Worm (Caenorhabditis elegans) whole organism, L3 larva: ENCODE results near the gene clec-117.
A peak's percentile ranks its signal among the peaks of the same experiment; 100 is the strongest.

ENCODE experiments used
- R02D3.7 ChIP-seq: fragments of 150-350 bp; optimal IDR thresholded peaks from 2 replicates; lab custom pipeline; 2014; ENCODE audit warnings: missing biosample characterization, missing genetic modification characterization
- ZK546.5 ChIP-seq: sonication (generic microtip); optimal IDR thresholded peaks from 2 replicates; lab custom pipeline; 2017; ENCODE audit warnings: missing biosample characterization, missing genetic modification characterization
- aly-2 ChIP-seq: fragments of 150-350 bp; optimal IDR thresholded peaks from 2 replicates; lab custom pipeline; 2014; ENCODE audit warnings: missing biosample characterization, missing genetic modification characterization
- ama-1 ChIP-seq: fragments of 150-350 bp; optimal IDR thresholded peaks from 2 replicates; lab custom pipeline; 2018
- ceh-16 ChIP-seq: sonication (generic microtip); optimal IDR thresholded peaks from 2 replicates; lab custom pipeline; 2017; ENCODE audit warnings: missing biosample characterization, missing genetic modification characterization
- ceh-28 ChIP-seq: fragments of 150-350 bp; optimal IDR thresholded peaks from 2 replicates; lab custom pipeline; 2014; ENCODE audit warnings: missing biosample characterization, missing genetic modification reagents, missing genetic modification characterization
- ceh-82 ChIP-seq: fragments of 150-350 bp; optimal IDR thresholded peaks from 2 replicates; lab custom pipeline; 2014; ENCODE audit warnings: missing biosample characterization, missing genetic modification characterization
- ceh-9 ChIP-seq: sonication (generic microtip); optimal IDR thresholded peaks from 2 replicates; lab custom pipeline; 2018; ENCODE audit warnings: missing biosample characterization, missing genetic modification characterization
- daf-12 ChIP-seq: fragments of 150-350 bp; optimal IDR thresholded peaks from 2 replicates; lab custom pipeline; 2014; ENCODE audit warnings: missing biosample characterization, missing genetic modification reagents, missing genetic modification characterization
- egl-27 ChIP-seq: sonication (generic microtip); optimal IDR thresholded peaks from 4 replicates; lab custom pipeline; 2017; ENCODE audit warnings: missing biosample characterization, missing genetic modification reagents, missing genetic modification characterization
- egl-5 ChIP-seq: fragments of 150-350 bp; optimal IDR thresholded peaks from 2 replicates; lab custom pipeline; 2017; ENCODE audit warnings: missing biosample characterization, missing genetic modification reagents, missing genetic modification characterization, inconsistent platforms
- elt-1 ChIP-seq: fragments of 150-350 bp; optimal IDR thresholded peaks from 2 replicates; lab custom pipeline; 2014; ENCODE audit warnings: missing biosample characterization, missing genetic modification characterization
- elt-2 ChIP-seq: sonication (generic microtip); optimal IDR thresholded peaks from 2 replicates; lab custom pipeline; 2016; ENCODE audit warnings: missing genetic modification reagents, mild to moderate bottlenecking, missing genetic modification characterization, missing compliant biosample characterization
- elt-3 ChIP-seq, 3 experiments: fragments of 150-350 bp in 1 of 3; sonication (generic microtip) in 2 of 3; optimal IDR thresholded peaks; 2 replicates in 2 of 3; 4 replicates in 1 of 3; lab custom pipeline; 2014 to 2017; ENCODE audit warnings: missing biosample characterization in 3 of 3, missing genetic modification characterization in 3 of 3
- eor-1 ChIP-seq, 2 experiments: fragments of 150-350 bp; optimal IDR thresholded peaks; 2 replicates each; lab custom pipeline; 2014 to 2018; ENCODE audit warnings: missing biosample characterization in 2 of 2, missing genetic modification characterization in 2 of 2
- fkh-10 ChIP-seq: sonication (generic microtip); optimal IDR thresholded peaks from 2 replicates; lab custom pipeline; 2017; ENCODE audit warnings: missing biosample characterization, missing genetic modification reagents, missing genetic modification characterization
- fkh-2 ChIP-seq: fragments of 150-350 bp; optimal IDR thresholded peaks from 2 replicates; lab custom pipeline; 2014; ENCODE audit warnings: missing biosample characterization, missing genetic modification reagents, missing genetic modification characterization
- fos-1 ChIP-seq: fragments of 150-350 bp; optimal IDR thresholded peaks from 2 replicates; lab custom pipeline; 2014; ENCODE audit warnings: missing biosample characterization, missing genetic modification characterization
- hmg-11 ChIP-seq: sonication (generic microtip); optimal IDR thresholded peaks from 2 replicates; lab custom pipeline; 2016; ENCODE audit warnings: missing genetic modification characterization, missing compliant biosample characterization
- jun-1 ChIP-seq: fragments of 150-350 bp; optimal IDR thresholded peaks from 2 replicates; lab custom pipeline; 2014; ENCODE audit warnings: missing biosample characterization, missing genetic modification reagents, missing genetic modification characterization
- lin-15B ChIP-seq: fragments of 150-350 bp; optimal IDR thresholded peaks from 2 replicates; lab custom pipeline; 2014; ENCODE audit warnings: missing biosample characterization, missing genetic modification characterization
- lin-39 ChIP-seq: fragments of 150-350 bp; optimal IDR thresholded peaks from 2 replicates; lab custom pipeline; 2018; ENCODE audit warnings: missing biosample characterization, missing genetic modification reagents, missing genetic modification characterization
- lsy-12 ChIP-seq: sonication (generic microtip); optimal IDR thresholded peaks from 2 replicates; lab custom pipeline; 2016; ENCODE audit warnings: mild to moderate bottlenecking, missing genetic modification characterization, missing compliant biosample characterization
- mdl-1 ChIP-seq: fragments of 150-350 bp; optimal IDR thresholded peaks from 2 replicates; lab custom pipeline; 2014; ENCODE audit warnings: missing biosample characterization, missing genetic modification characterization
- mml-1 ChIP-seq: fragments of 150-350 bp; sonication (generic microtip); optimal IDR thresholded peaks from 3 replicates; lab custom pipeline; 2014; ENCODE audit warnings: missing biosample characterization, missing genetic modification characterization
- nfya-1 ChIP-seq: sonication (generic microtip); optimal IDR thresholded peaks from 2 replicates; lab custom pipeline; 2017; ENCODE audit warnings: missing genetic modification characterization, mild to moderate bottlenecking, missing compliant biosample characterization, antibody characterized with exemption, moderate library complexity; ENCODE audit not compliant: insufficient read depth
- nhr-11 ChIP-seq: fragments of 150-350 bp; optimal IDR thresholded peaks from 2 replicates; lab custom pipeline; 2014; ENCODE audit warnings: missing biosample characterization, missing genetic modification characterization
- nhr-12 ChIP-seq: fragments of 150-350 bp; optimal IDR thresholded peaks from 2 replicates; lab custom pipeline; 2014; ENCODE audit warnings: missing biosample characterization, missing genetic modification characterization
- nhr-23 ChIP-seq: fragments of 150-350 bp; optimal IDR thresholded peaks from 2 replicates; lab custom pipeline; 2014; ENCODE audit warnings: missing biosample characterization, missing genetic modification reagents, missing genetic modification characterization
- nhr-237 ChIP-seq: fragments of 150-350 bp; optimal IDR thresholded peaks from 2 replicates; lab custom pipeline; 2014; ENCODE audit warnings: missing biosample characterization, missing genetic modification characterization
- nhr-25 ChIP-seq: sonication (generic microtip); optimal IDR thresholded peaks from 2 replicates; lab custom pipeline; 2017; ENCODE audit warnings: missing biosample characterization, missing genetic modification characterization
- nhr-28 ChIP-seq: fragments of 150-350 bp; optimal IDR thresholded peaks from 2 replicates; lab custom pipeline; 2014; ENCODE audit warnings: missing biosample characterization, missing genetic modification characterization
- nhr-43 ChIP-seq: sonication (generic microtip); optimal IDR thresholded peaks from 2 replicates; lab custom pipeline; 2016; ENCODE audit warnings: mild to moderate bottlenecking, missing genetic modification characterization, missing compliant biosample characterization; ENCODE audit not compliant: poor library complexity, severe bottlenecking
- nhr-67 ChIP-seq: fragments of 150-350 bp; optimal IDR thresholded peaks from 2 replicates; lab custom pipeline; 2014; ENCODE audit warnings: missing biosample characterization, missing genetic modification characterization
- nhr-76 ChIP-seq: fragments of 150-350 bp; sonication (generic microtip); optimal IDR thresholded peaks from 5 replicates; lab custom pipeline; 2014; ENCODE audit warnings: missing biosample characterization, missing genetic modification characterization
- nhr-77 ChIP-seq: fragments of 150-350 bp; optimal IDR thresholded peaks from 2 replicates; lab custom pipeline; 2014; ENCODE audit warnings: missing biosample characterization, missing genetic modification characterization
- pha-4 ChIP-seq: fragments of 150-350 bp; optimal IDR thresholded peaks from 2 replicates; lab custom pipeline; 2014; ENCODE audit warnings: missing biosample characterization, missing genetic modification reagents, missing genetic modification characterization
- pqm-1 ChIP-seq: fragments of 150-350 bp; optimal IDR thresholded peaks from 2 replicates; lab custom pipeline; 2017; ENCODE audit warnings: missing biosample characterization, missing genetic modification characterization, inconsistent platforms
- sea-2 ChIP-seq: fragments of 150-350 bp; sonication (generic microtip); optimal IDR thresholded peaks from 4 replicates; lab custom pipeline; 2014; ENCODE audit warnings: missing biosample characterization, missing genetic modification reagents, missing genetic modification characterization
- skn-1 ChIP-seq: fragments of 150-350 bp; optimal IDR thresholded peaks from 2 replicates; lab custom pipeline; 2014; ENCODE audit warnings: missing biosample characterization, missing genetic modification characterization
- snpc-4 ChIP-seq: fragments of 150-350 bp; optimal IDR thresholded peaks from 2 replicates; lab custom pipeline; 2014; ENCODE audit warnings: missing biosample characterization, missing genetic modification characterization
- tbx-2 ChIP-seq: sonication (generic microtip); optimal IDR thresholded peaks from 2 replicates; lab custom pipeline; 2016; ENCODE audit warnings: mild to moderate bottlenecking, missing genetic modification characterization, missing compliant biosample characterization
- unc-39 ChIP-seq: sonication (generic microtip); optimal IDR thresholded peaks from 4 replicates; lab custom pipeline; 2017; ENCODE audit warnings: missing biosample characterization, missing genetic modification characterization
- unc-62 ChIP-seq: fragments of 150-350 bp; sonication (generic microtip); optimal IDR thresholded peaks from 4 replicates; lab custom pipeline; 2014; ENCODE audit warnings: missing biosample characterization, missing genetic modification reagents, missing genetic modification characterization
- zag-1 ChIP-seq: fragments of 150-350 bp; optimal IDR thresholded peaks from 2 replicates; lab custom pipeline; 2014; ENCODE audit warnings: missing biosample characterization, missing genetic modification characterization
- ztf-11 ChIP-seq: fragments of 150-350 bp; optimal IDR thresholded peaks from 2 replicates; lab custom pipeline; 2014; ENCODE audit warnings: missing biosample characterization, missing genetic modification characterization
- ztf-4 ChIP-seq: fragments of 150-350 bp; optimal IDR thresholded peaks from 2 replicates; lab custom pipeline; 2014; ENCODE audit warnings: missing biosample characterization, missing genetic modification characterization

clec-117 gene

ce11 chrII:255124-255523 lies 41.7 kb downstream of the clec-117 start:
- TF ChIP-seq elt-3 (tag; optimal IDR thresholded peaks at IDR 0.05; lab: Kevin White, UChicago) (peak in 1 of 3 experiments; percentile 43), snpc-4 (tag; lab: Kevin White, UChicago) (peak; percentile 95), ama-1 (lab: Kevin White, UChicago) (peak; percentile 63), nhr-77 (tag; lab: Kevin White, UChicago) (peak; percentile 87), fos-1 (tag; lab: Kevin White, UChicago) (no peak), lin-39 (tag; lab: Kevin White, UChicago) (peak; percentile 93), fkh-2 (no peak), egl-27 (peak; percentile 57), aly-2 (tag; lab: Kevin White, UChicago) (peak; percentile 59), nhr-67 (tag; lab: Kevin White, UChicago) (no peak), pqm-1 (tag; lab: Kevin White, UChicago) (peak; percentile 99), lin-15B (tag; lab: Kevin White, UChicago) (peak; percentile 98), nhr-43 (peak; percentile 97), ZK546.5 (tag; lab: Kevin White, UChicago) (no peak), mml-1 (tag; lab: Kevin White, UChicago) (no peak), nfya-1 (tag; lab: Kevin White, UChicago) (peak; percentile 93), mdl-1 (tag; lab: Kevin White, UChicago) (no peak), lsy-12 (tag; lab: Kevin White, UChicago) (peak; percentile 85), elt-2 (tag; lab: Kevin White, UChicago) (peak; percentile 78), ceh-28 (tag; lab: Kevin White, UChicago) (peak; percentile 97), nhr-12 (tag; lab: Kevin White, UChicago) (no peak), fkh-10 (GFP tag; lab: Kevin White, UChicago) (peak; percentile 91), pha-4 (tag; lab: Kevin White, UChicago) (peak; percentile 97), hmg-11 (tag; lab: Kevin White, UChicago) (peak; percentile 97), eor-1 (tag; optimal IDR thresholded peaks at IDR 0.05; lab: Kevin White, UChicago) (no peak), nhr-237 (tag; lab: Kevin White, UChicago) (no peak), ceh-82 (tag; lab: Kevin White, UChicago) (peak; percentile 92), tbx-2 (peak; percentile 88), zag-1 (peak; percentile 19), unc-39 (tag; lab: Kevin White, UChicago) (no peak), nhr-28 (tag; lab: Kevin White, UChicago) (no peak), nhr-11 (tag; lab: Kevin White, UChicago) (peak; percentile 54), ztf-4 (tag; lab: Kevin White, UChicago) (no peak), unc-62 (GFP tag; lab: Kevin White, UChicago) (peak; percentile 30), jun-1 (peak; percentile 84), nhr-76 (peak; percentile 81), ztf-11 (no peak), sea-2 (no peak), nhr-23 (peak; percentile 93), skn-1 (tag; lab: Kevin White, UChicago) (peak; percentile 90), elt-1 (tag; lab: Kevin White, UChicago) (peak; percentile 62), nhr-25 (tag; lab: Kevin White, UChicago) (peak; percentile 91), ceh-9 (no peak), R02D3.7 (tag; lab: Kevin White, UChicago) (peak; percentile 92), egl-5 (tag; lab: Kevin White, UChicago) (peak; percentile 94), daf-12 (tag; lab: Kevin White, UChicago) (no peak), ceh-16 (peak; percentile 5)
